Worm (Caenorhabditis elegans): ENCODE results near the gene nhr-57.

- no peak for TF ChIP-seq unc-39 (tag; optimal IDR thresholded peaks at IDR 0.05)
- TF ChIP-seq mab-5 (tag; optimal IDR thresholded peaks at IDR 0.05): no peak
- TF ChIP-seq mls-2 (tag; optimal IDR thresholded peaks at IDR 0.05): no peak
- TF ChIP-seq elt-3 (tag; optimal IDR thresholded peaks at IDR 0.05): peak; percentile 87
- no peak for TF ChIP-seq lin-32 (GFP tag; optimal IDR thresholded peaks at IDR 0.05)
- TF ChIP-seq ces-1 (GFP tag; optimal IDR thresholded peaks at IDR 0.05): no peak
- no peak for TF ChIP-seq blmp-1 (tag; optimal IDR thresholded peaks at IDR 0.05)
- no peak for TF ChIP-seq ceh-83 (GFP tag; optimal IDR thresholded peaks at IDR 0.05)
- peak; percentile 41 for TF ChIP-seq unc-62 (GFP tag; optimal IDR thresholded peaks at IDR 0.05)
- TF ChIP-seq zip-8 (tag; optimal IDR thresholded peaks at IDR 0.05): no peak
- no peak for TF ChIP-seq flh-1 (GFP tag; optimal IDR thresholded peaks at IDR 0.05)
- no peak for TF ChIP-seq nhr-28 (tag; optimal IDR thresholded peaks at IDR 0.05)
Observed at ce11 chrV:4131471-4131939, at the start of gene nhr-57.

All from whole organism, mixed stage, embryonic.